Fruit fly (Drosophila melanogaster) whole organism: Measurements from ENCODE around the gene CG42579.

Source experiments
- CG8478 ChIP-seq: fragments of >200 bp; optimal IDR thresholded peaks from 2 replicates; lab custom pipeline; 2018; ENCODE audit warnings: inconsistent platforms
- Dll ChIP-seq: fragments of >200 bp; optimal IDR thresholded peaks from 2 replicates; lab custom pipeline; 2017
- EcR ChIP-seq, 2 experiments: fragments of >200 bp; optimal IDR thresholded peaks; 2 replicates each; lab custom pipeline; 2017; ENCODE audit warnings: missing biosample characterization in 2 of 2, missing genetic modification characterization in 2 of 2, missing genetic modification reagents in 2 of 2
- pan ChIP-seq: fragments of >200 bp; optimal IDR thresholded peaks from 2 replicates; lab custom pipeline; 2017
- psq ChIP-seq: fragments of >200 bp; optimal IDR thresholded peaks from 2 replicates; lab custom pipeline; 2017
- usp ChIP-seq: fragments of >200 bp; optimal IDR thresholded peaks from 2 replicates; lab custom pipeline; 2017; ENCODE audit warnings: missing biosample characterization, missing genetic modification characterization, mixed read lengths

DNA sequence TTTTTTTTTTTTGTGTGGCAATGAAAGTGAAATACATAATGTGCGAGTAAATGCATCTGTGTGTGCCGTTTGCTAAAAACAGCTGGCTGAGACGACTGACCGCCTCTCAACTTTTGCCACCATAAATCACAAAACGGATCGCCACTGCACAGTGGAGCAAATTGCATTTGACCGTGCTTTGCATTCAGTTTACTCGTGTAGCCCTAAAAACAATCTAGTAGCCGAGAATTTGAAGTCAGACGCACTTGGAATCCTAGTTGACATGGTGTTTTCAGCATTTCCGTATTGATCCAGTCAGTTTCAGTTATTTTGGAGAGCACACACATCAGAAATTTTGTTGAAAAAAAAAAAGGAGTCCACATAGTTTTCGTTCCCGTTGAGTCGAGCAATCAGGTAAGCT lies 41.6 kb upstream of the CG42579 start, which contains the start of gene CG15461:
- TF ChIP-seq pan (lab: Kevin White, UChicago) = no peak
- TF ChIP-seq psq (lab: Kevin White, UChicago) = no peak
- TF ChIP-seq Dll (lab: Kevin White, UChicago) = no peak
- no peak for TF ChIP-seq usp
- no peak for TF ChIP-seq CG8478 (lab: Kevin White, UChicago)
- TF ChIP-seq EcR (GFP tag; optimal IDR thresholded peaks at IDR 0.05; lab: Kevin White, UChicago) = no peak
